Worm (Caenorhabditis elegans): ENCODE results near the gene nhr-40.

Gene nhr-40

ce11 chrX:2592670-2593280 lies 1.0 kb upstream of the nhr-40 start:
- TF ChIP-seq lin-39 (tag; optimal IDR thresholded peaks at IDR 0.05) (no peak), lsy-2 (tag; optimal IDR thresholded peaks at IDR 0.05) (no peak), crh-2 (tag; optimal IDR thresholded peaks at IDR 0.05) (peak; percentile 28), ZK546.5 (tag; optimal IDR thresholded peaks at IDR 0.05) (no peak), gmeb-1 (tag; optimal IDR thresholded peaks at IDR 0.05) (no peak), nhr-6 (tag; optimal IDR thresholded peaks at IDR 0.05) (no peak), mab-5 (tag; optimal IDR thresholded peaks at IDR 0.05) (no peak), nhr-129 (tag; optimal IDR thresholded peaks at IDR 0.05) (peak; percentile 27), sma-9 (GFP tag; optimal IDR thresholded peaks at IDR 0.05) (peak; percentile 23), sma-9 (tag; optimal IDR thresholded peaks at IDR 0.05) (no peak), F13H6.1 (tag; optimal IDR thresholded peaks at IDR 0.05) (no peak), ama-1 (optimal IDR thresholded peaks at IDR 0.05) (peak; percentile 70)

- TF ChIP-seq nhr-6 (tag; optimal IDR thresholded peaks at IDR 0.05), result peak; percentile 2
- TF ChIP-seq fos-1 (tag; optimal IDR thresholded peaks at IDR 0.05), result no peak
- TF ChIP-seq nhr-12 (tag; optimal IDR thresholded peaks at IDR 0.05), result no peak
- TF ChIP-seq ceh-16 (tag; optimal IDR thresholded peaks at IDR 0.05), result no peak
- peak; percentile 58 for TF ChIP-seq C34F6.9 (tag; optimal IDR thresholded peaks at IDR 0.05)
- no peak for TF ChIP-seq nhr-23 (tag; optimal IDR thresholded peaks at IDR 0.05)
- TF ChIP-seq gmeb-1 (tag; optimal IDR thresholded peaks at IDR 0.05), result no peak
- TF ChIP-seq R02D3.7 (tag; optimal IDR thresholded peaks at IDR 0.05), result no peak
- no peak for TF ChIP-seq nhr-11 (tag; optimal IDR thresholded peaks at IDR 0.05)
- no peak for TF ChIP-seq nhr-25 (tag; optimal IDR thresholded peaks at IDR 0.05)
- no peak for TF ChIP-seq snpc-4 (tag; optimal IDR thresholded peaks at IDR 0.05)
- no peak for TF ChIP-seq mdl-1 (tag; optimal IDR thresholded peaks at IDR 0.05)
- TF ChIP-seq elt-3 (tag; optimal IDR thresholded peaks at IDR 0.05), result no peak
- no peak for TF ChIP-seq nhr-77 (tag; optimal IDR thresholded peaks at IDR 0.05)
- TF ChIP-seq Y55F3AM.14 (GFP tag; optimal IDR thresholded peaks at IDR 0.05), result no peak
- peak; percentile 23 for TF ChIP-seq crh-2 (tag; optimal IDR thresholded peaks at IDR 0.05)
- peak; percentile 40 for TF ChIP-seq sem-4 (tag; optimal IDR thresholded peaks at IDR 0.05)
- TF ChIP-seq lsy-2 (tag; optimal IDR thresholded peaks at IDR 0.05), result peak in 1 of 2 experiments; percentile 40
- TF ChIP-seq ceh-82 (tag; optimal IDR thresholded peaks at IDR 0.05), result no peak
- TF ChIP-seq skn-1 (tag; optimal IDR thresholded peaks at IDR 0.05), result no peak
- peak; percentile 79 for TF ChIP-seq unc-55 (GFP tag; optimal IDR thresholded peaks at IDR 0.05)
- no peak for TF ChIP-seq nhr-21 (tag; optimal IDR thresholded peaks at IDR 0.05)
- TF ChIP-seq blmp-1 (tag; optimal IDR thresholded peaks at IDR 0.05; ENCODE audit: insufficient read depth), result no peak
- TF ChIP-seq zag-1 (tag; optimal IDR thresholded peaks at IDR 0.05), result peak; percentile 47
- TF ChIP-seq mab-5 (tag; optimal IDR thresholded peaks at IDR 0.05), result peak; percentile 34
- no peak for TF ChIP-seq ZK546.5 (tag; optimal IDR thresholded peaks at IDR 0.05)
- TF ChIP-seq elt-1 (tag; optimal IDR thresholded peaks at IDR 0.05), result no peak
- no peak for TF ChIP-seq lin-39 (tag; optimal IDR thresholded peaks at IDR 0.05)
- no peak for TF ChIP-seq peb-1 (tag; optimal IDR thresholded peaks at IDR 0.05)
- TF ChIP-seq unc-62 (GFP tag; optimal IDR thresholded peaks at IDR 0.05), result no peak
- TF ChIP-seq ztf-11 (tag; optimal IDR thresholded peaks at IDR 0.05), result no peak
- no peak for TF ChIP-seq nhr-237 (tag; optimal IDR thresholded peaks at IDR 0.05)
- TF ChIP-seq ztf-1 (GFP tag; conservative IDR thresholded peaks at IDR 0.05), result no peak
- no peak for TF ChIP-seq alr-1 (tag; optimal IDR thresholded peaks at IDR 0.05)
- TF ChIP-seq lin-11 (tag; optimal IDR thresholded peaks at IDR 0.05), result no peak
- TF ChIP-seq egl-27 (tag; optimal IDR thresholded peaks at IDR 0.05), result no peak
- TF ChIP-seq F13H6.1 (tag; optimal IDR thresholded peaks at IDR 0.05), result peak; percentile 43
- peak; percentile 30 for TF ChIP-seq lin-13 (GFP tag; optimal IDR thresholded peaks at IDR 0.05)
- TF ChIP-seq ama-1 (optimal IDR thresholded peaks at IDR 0.05), result no peak
- peak; percentile 52 for TF ChIP-seq nhr-129 (tag; optimal IDR thresholded peaks at IDR 0.05)
- no peak for TF ChIP-seq ztf-4 (tag; optimal IDR thresholded peaks at IDR 0.05)
Observed at ce11 chrX:2595027-2595756, 1.4 kb downstream of the nhr-40 start.
